Fruit fly (Drosophila melanogaster) whole organism: Measurements from ENCODE around the gene CG32241.

Experiments
- CG8478 ChIP-seq: fragments of >200 bp; optimal IDR thresholded peaks from 2 replicates; lab custom pipeline; 2018; ENCODE audit warnings: inconsistent platforms
- Dll ChIP-seq: fragments of >200 bp; optimal IDR thresholded peaks from 2 replicates; lab custom pipeline; 2017
- psq ChIP-seq: fragments of >200 bp; optimal IDR thresholded peaks from 2 replicates; lab custom pipeline; 2017

DNA sequence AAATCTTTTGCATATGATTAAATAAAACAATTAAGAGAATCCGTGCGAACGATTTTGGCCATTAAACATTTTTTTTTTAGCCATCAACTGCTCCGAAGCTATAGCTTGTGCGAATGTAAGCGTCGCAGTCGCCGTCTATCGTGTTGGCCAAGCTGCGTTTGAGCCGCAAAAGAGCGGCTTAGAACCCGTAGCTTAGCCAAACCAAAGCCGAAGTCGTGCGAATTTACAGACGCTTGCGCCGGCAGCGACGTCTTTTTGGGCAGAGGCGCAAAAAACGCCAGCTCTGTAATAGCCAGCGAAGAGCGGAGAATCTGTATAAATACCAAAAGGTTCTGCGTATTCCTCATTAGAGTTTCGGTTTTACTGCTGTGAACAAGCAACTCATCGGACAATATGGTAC is 13.5 kb upstream of the CG32241 start, which contains the start of gene CG7465:
- TF ChIP-seq Dll (lab: Kevin White, UChicago) (no peak), CG8478 (lab: Kevin White, UChicago) (no peak), psq (no peak)
